Fruit fly (Drosophila melanogaster): ENCODE data around the gene Jhbp14.

Jhbp14 gene

dm6 chr2L:13219281-13220092 lies 16.8 kb upstream of the Jhbp14 start, which contains the start of the genes CG9426 and mRF1:
Gene CG9426 (minus strand): TSS chr2L:13219923.
Gene mRF1 (plus strand): TSS chr2L:13219979.
- TF ChIP-seq lola (GFP tag; optimal IDR thresholded peaks at IDR 0.05) = no peak
- TF ChIP-seq ey (GFP tag; optimal IDR thresholded peaks at IDR 0.05) = no peak
- no peak for TF ChIP-seq dsf (GFP tag; optimal IDR thresholded peaks at IDR 0.05; ENCODE audit: borderline replicate concordance)
- no peak for TF ChIP-seq Mio (GFP tag; optimal IDR thresholded peaks at IDR 0.05)
- TF ChIP-seq HLH106 (tag; optimal IDR thresholded peaks at IDR 0.05) = peak; percentile 20
- TF ChIP-seq dl (GFP tag; optimal IDR thresholded peaks at IDR 0.05; ENCODE audit: insufficient read depth in 1 of 2, partially characterized antibody in 2 of 2) = no peak
- TF ChIP-seq Jra (GFP tag; optimal IDR thresholded peaks at IDR 0.05) = peak; percentile 37
- TF ChIP-seq tai (GFP tag; optimal IDR thresholded peaks at IDR 0.05) = no peak
- TF ChIP-seq Abd-B (GFP tag; optimal IDR thresholded peaks at IDR 0.05) = no peak
- no peak for TF ChIP-seq woc (GFP tag; optimal IDR thresholded peaks at IDR 0.05)
- no peak for TF ChIP-seq N (GFP tag; optimal IDR thresholded peaks at IDR 0.05)
- TF ChIP-seq psq (GFP tag; optimal IDR thresholded peaks at IDR 0.05) = peak; percentile 15
- TF ChIP-seq CG9705 (GFP tag; optimal IDR thresholded peaks at IDR 0.05) = no peak
- TF ChIP-seq Dfd (GFP tag; optimal IDR thresholded peaks at IDR 0.05) = no peak
- no peak for TF ChIP-seq CrebA (GFP tag; optimal IDR thresholded peaks at IDR 0.05; ENCODE audit: borderline replicate concordance)
- TF ChIP-seq dmrt93B (GFP tag; optimal IDR thresholded peaks at IDR 0.05) = no peak
- no peak for TF ChIP-seq OdsH (GFP tag; optimal IDR thresholded peaks at IDR 0.05)
- no peak for TF ChIP-seq usp (GFP tag; optimal IDR thresholded peaks at IDR 0.05)
- TF ChIP-seq jim (GFP tag; optimal IDR thresholded peaks at IDR 0.05) = no peak
- no peak for TF ChIP-seq Vsx2 (GFP tag; optimal IDR thresholded peaks at IDR 0.05; ENCODE audit: partially characterized antibody)
- TF ChIP-seq Hr78 (GFP tag; optimal IDR thresholded peaks at IDR 0.05) = no peak
- TF ChIP-seq brk (GFP tag; optimal IDR thresholded peaks at IDR 0.05) = no peak
- TF ChIP-seq Myc (optimal IDR thresholded peaks at IDR 0.05) = no peak
- peak; percentile 55 for TF ChIP-seq h (GFP tag; optimal IDR thresholded peaks at IDR 0.05)
- TF ChIP-seq GATAd (GFP tag; optimal IDR thresholded peaks at IDR 0.05) = no peak
- no peak for TF ChIP-seq Dif (GFP tag; optimal IDR thresholded peaks at IDR 0.05; ENCODE audit: partially characterized antibody)
- TF ChIP-seq rgr (GFP tag; optimal IDR thresholded peaks at IDR 0.05) = peak; percentile 41
- no peak for TF ChIP-seq CG32264 (GFP tag; optimal IDR thresholded peaks at IDR 0.05)
- TF ChIP-seq Hnf4 (GFP tag; optimal IDR thresholded peaks at IDR 0.05) = peak; percentile 79
- no peak for TF ChIP-seq Sp1 (GFP tag; optimal IDR thresholded peaks at IDR 0.05)
- TF ChIP-seq sv (GFP tag; optimal IDR thresholded peaks at IDR 0.05) = no peak
- TF ChIP-seq pan (optimal IDR thresholded peaks at IDR 0.05) = no peak
- TF ChIP-seq sage (GFP tag; optimal IDR thresholded peaks at IDR 0.05) = no peak
- TF ChIP-seq fru (GFP tag; optimal IDR thresholded peaks at IDR 0.05) = peak; percentile 0
- TF ChIP-seq br (GFP tag; optimal IDR thresholded peaks at IDR 0.05) = peak; percentile 41
- peak; percentile 74 for TF ChIP-seq Hr83 (GFP tag; optimal IDR thresholded peaks at IDR 0.05; ENCODE audit: poor library complexity, severe bottlenecking)
- no peak for TF ChIP-seq foxo (GFP tag; optimal IDR thresholded peaks at IDR 0.05)
- TF ChIP-seq Rel (GFP tag; optimal IDR thresholded peaks at IDR 0.05) = no peak
- TF ChIP-seq Rel (tag; optimal IDR thresholded peaks at IDR 0.05) = peak; percentile 1

DNA sequence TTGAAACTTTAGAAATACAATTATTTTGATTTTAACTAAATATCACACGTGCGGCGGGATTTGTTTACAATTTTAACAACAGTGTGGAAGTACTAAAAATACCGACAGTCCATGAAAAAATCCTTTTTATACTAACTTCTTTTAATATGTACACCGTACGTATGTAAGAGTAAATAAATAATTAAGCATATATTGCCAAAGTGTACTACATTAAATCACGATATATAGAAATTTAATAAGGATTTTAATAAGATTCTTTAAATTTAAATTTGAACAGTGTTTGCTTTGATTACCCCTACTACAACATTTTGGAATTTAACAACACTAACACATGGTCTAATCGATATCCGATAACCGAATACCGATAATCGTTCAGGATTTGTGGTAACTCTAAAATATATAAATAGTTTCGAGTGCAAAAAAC lies 14.1 kb upstream of the Jhbp14 start, which contains the start of the genes Ski6 and CG16812:
TSS of gene Ski6 (minus strand) at position 205 of the 424 bp plus-strand sequence.
TSS of gene CG16812 (plus strand) at position 363 of the 424 bp plus-strand sequence.
- no peak for TF ChIP-seq Rel (GFP tag; optimal IDR thresholded peaks at IDR 0.05)
- no peak for TF ChIP-seq Rel (tag; optimal IDR thresholded peaks at IDR 0.05)
- no peak for TF ChIP-seq Sp1 (GFP tag; optimal IDR thresholded peaks at IDR 0.05)
- no peak for TF ChIP-seq br (GFP tag; optimal IDR thresholded peaks at IDR 0.05)
- TF ChIP-seq Abd-B (GFP tag; optimal IDR thresholded peaks at IDR 0.05) = no peak
- TF ChIP-seq rgr (GFP tag; optimal IDR thresholded peaks at IDR 0.05) = no peak
- no peak for TF ChIP-seq CrebA (GFP tag; optimal IDR thresholded peaks at IDR 0.05; ENCODE audit: borderline replicate concordance)
- TF ChIP-seq sage (GFP tag; optimal IDR thresholded peaks at IDR 0.05) = peak; percentile 51
- TF ChIP-seq Hr83 (GFP tag; optimal IDR thresholded peaks at IDR 0.05; ENCODE audit: poor library complexity, severe bottlenecking) = peak; percentile 36
- no peak for TF ChIP-seq foxo (GFP tag; optimal IDR thresholded peaks at IDR 0.05)
- no peak for TF ChIP-seq dmrt93B (GFP tag; optimal IDR thresholded peaks at IDR 0.05)
- no peak for TF ChIP-seq fru (GFP tag; optimal IDR thresholded peaks at IDR 0.05)
- no peak for TF ChIP-seq usp (GFP tag; optimal IDR thresholded peaks at IDR 0.05)
- no peak for TF ChIP-seq Jra (GFP tag; optimal IDR thresholded peaks at IDR 0.05)
- peak; percentile 40 for TF ChIP-seq CG9705 (GFP tag; optimal IDR thresholded peaks at IDR 0.05)
- TF ChIP-seq Vsx2 (GFP tag; optimal IDR thresholded peaks at IDR 0.05; ENCODE audit: partially characterized antibody) = no peak
- no peak for TF ChIP-seq Myc (optimal IDR thresholded peaks at IDR 0.05)
- no peak for TF ChIP-seq pan (optimal IDR thresholded peaks at IDR 0.05)
- peak; percentile 73 for TF ChIP-seq h (GFP tag; optimal IDR thresholded peaks at IDR 0.05)
- no peak for TF ChIP-seq dl (GFP tag; optimal IDR thresholded peaks at IDR 0.05; ENCODE audit: insufficient read depth in 1 of 2, partially characterized antibody in 2 of 2)
- no peak for TF ChIP-seq Dfd (GFP tag; optimal IDR thresholded peaks at IDR 0.05)
- TF ChIP-seq tai (GFP tag; optimal IDR thresholded peaks at IDR 0.05) = no peak
- no peak for TF ChIP-seq brk (GFP tag; optimal IDR thresholded peaks at IDR 0.05)
- TF ChIP-seq woc (GFP tag; optimal IDR thresholded peaks at IDR 0.05) = no peak
- TF ChIP-seq lola (GFP tag; optimal IDR thresholded peaks at IDR 0.05) = no peak
- peak; percentile 31 for TF ChIP-seq sv (GFP tag; optimal IDR thresholded peaks at IDR 0.05)
- TF ChIP-seq GATAd (GFP tag; optimal IDR thresholded peaks at IDR 0.05) = no peak
- TF ChIP-seq Hnf4 (GFP tag; optimal IDR thresholded peaks at IDR 0.05) = no peak
- no peak for TF ChIP-seq Hr78 (GFP tag; optimal IDR thresholded peaks at IDR 0.05)
- TF ChIP-seq CG32264 (GFP tag; optimal IDR thresholded peaks at IDR 0.05) = no peak
- TF ChIP-seq HLH106 (tag; optimal IDR thresholded peaks at IDR 0.05) = peak; percentile 79
- no peak for TF ChIP-seq jim (GFP tag; optimal IDR thresholded peaks at IDR 0.05)
- no peak for TF ChIP-seq psq (GFP tag; optimal IDR thresholded peaks at IDR 0.05)
- peak; percentile 70 for TF ChIP-seq OdsH (GFP tag; optimal IDR thresholded peaks at IDR 0.05)
- no peak for TF ChIP-seq Mio (GFP tag; optimal IDR thresholded peaks at IDR 0.05)
- peak; percentile 46 for TF ChIP-seq ey (GFP tag; optimal IDR thresholded peaks at IDR 0.05)
- no peak for TF ChIP-seq N (GFP tag; optimal IDR thresholded peaks at IDR 0.05)
- no peak for TF ChIP-seq dsf (GFP tag; optimal IDR thresholded peaks at IDR 0.05; ENCODE audit: borderline replicate concordance)
- no peak for TF ChIP-seq Dif (GFP tag; optimal IDR thresholded peaks at IDR 0.05; ENCODE audit: partially characterized antibody)
